Worm (Caenorhabditis elegans): Measurements from ENCODE around the gene bbs-4.

Gene bbs-4

ce11 chrIII:9651871-9652270, 39.9 kb upstream of the bbs-4 start, which contains the start of gene C15H7.3:
Gene C15H7.3, minus strand, starts transcription at chrIII:9651971.
- TF ChIP-seq ceh-44 (GFP tag; IDR thresholded peaks at IDR 0.05), result no peak
- TF ChIP-seq aly-2 (tag; optimal IDR thresholded peaks at IDR 0.05), result no peak
- TF ChIP-seq ceh-20 (GFP tag; IDR thresholded peaks at IDR 0.05), result no peak
- no peak for TF ChIP-seq ama-1 (optimal IDR thresholded peaks at IDR 0.05)
- no peak for TF ChIP-seq R02D3.7 (tag; optimal IDR thresholded peaks at IDR 0.05)
- TF ChIP-seq vab-7 (GFP tag; IDR thresholded peaks at IDR 0.05), result no peak
- TF ChIP-seq ztf-7 (tag; optimal IDR thresholded peaks at IDR 0.05), result no peak
- TF ChIP-seq F10B5.3 (tag; optimal IDR thresholded peaks at IDR 0.05), result no peak
- no peak for TF ChIP-seq lin-29 (GFP tag; IDR thresholded peaks at IDR 0.05)
- no peak for TF ChIP-seq daf-16 (GFP tag; optimal IDR thresholded peaks at IDR 0.05)
- no peak for TF ChIP-seq daf-16 (tag; optimal IDR thresholded peaks at IDR 0.05)
- no peak for TF ChIP-seq unc-62 (GFP tag; optimal IDR thresholded peaks at IDR 0.05 in 1 of 2)
- no peak for TF ChIP-seq unc-62 (tag; optimal IDR thresholded peaks at IDR 0.05)
- no peak for TF ChIP-seq skn-1 (tag; optimal IDR thresholded peaks at IDR 0.05)
- no peak for TF ChIP-seq Y5F2A.4 (GFP tag; optimal IDR thresholded peaks at IDR 0.05)
- TF ChIP-seq zfp-3 (GFP tag; conservative IDR thresholded peaks at IDR 0.05), result no peak
- TF ChIP-seq ZK337.2 (GFP tag; IDR thresholded peaks at IDR 0.05), result no peak
- no peak for TF ChIP-seq egl-43 (GFP tag; IDR thresholded peaks at IDR 0.05)
- no peak for TF ChIP-seq snpc-1.2 (GFP tag; IDR thresholded peaks at IDR 0.05)
- TF ChIP-seq ctbp-1 (GFP tag; IDR thresholded peaks at IDR 0.05), result no peak

ce11 chrIII:9646440-9647021, 34.5 kb upstream of the bbs-4 start:
- TF ChIP-seq F44E2.7 (GFP tag; IDR thresholded peaks at IDR 0.05) (no peak), spr-1 (tag; optimal IDR thresholded peaks at IDR 0.05) (no peak), D1046.2 (GFP tag; IDR thresholded peaks at IDR 0.05) (no peak), ztf-7 (tag; optimal IDR thresholded peaks at IDR 0.05) (no peak), nhr-28 (tag; optimal IDR thresholded peaks at IDR 0.05) (peak; percentile 53), mdl-1 (tag; optimal IDR thresholded peaks at IDR 0.05) (peak in 1 of 2 experiments; percentile 19), egl-27 (tag; optimal IDR thresholded peaks at IDR 0.05) (no peak), unc-39 (tag; optimal IDR thresholded peaks at IDR 0.05) (no peak), hlh-30 (tag; optimal IDR thresholded peaks at IDR 0.05; ENCODE audit: insufficient read depth) (peak; percentile 43), unc-62 (GFP tag; optimal IDR thresholded peaks at IDR 0.05 in 1 of 2) (peak in 1 of 2 experiments; percentile 93), unc-62 (tag; optimal IDR thresholded peaks at IDR 0.05) (no peak), ztf-11 (tag; optimal IDR thresholded peaks at IDR 0.05) (no peak), mxl-3 (GFP tag; optimal IDR thresholded peaks at IDR 0.05) (peak; percentile 34), hlh-11 (tag; optimal IDR thresholded peaks at IDR 0.05) (peak; percentile 21), aha-1 (tag) (peak; percentile 23), Y5F2A.4 (GFP tag; optimal IDR thresholded peaks at IDR 0.05) (no peak)

- TF ChIP-seq pqm-1 (tag; optimal IDR thresholded peaks at IDR 0.05) (no peak), nhr-28 (tag; optimal IDR thresholded peaks at IDR 0.05) (peak; percentile 4)
Observed at ce11 chrIII:9645099-9645498, 33.1 kb upstream of the bbs-4 start.

ce11 chrIII:9642110-9642509, 30.1 kb upstream of the bbs-4 start:
- TF ChIP-seq egl-27 (tag; optimal IDR thresholded peaks at IDR 0.05) (no peak), nhr-48 (tag; optimal IDR thresholded peaks at IDR 0.05) (peak; percentile 29)

ce11 chrIII:9639281-9640050, 27.5 kb upstream of the bbs-4 start:
- TF ChIP-seq nhr-25 (tag; optimal IDR thresholded peaks at IDR 0.05; ENCODE audit: borderline replicate concordance, insufficient read depth), result no peak
- TF ChIP-seq set-16 (GFP tag; IDR thresholded peaks at IDR 0.05), result peak; percentile 85
- peak; percentile 13 for TF ChIP-seq aha-1 (tag)
- no peak for TF ChIP-seq T20F7.1 (GFP tag; optimal IDR thresholded peaks at IDR 0.05)
- TF ChIP-seq rbr-2 (tag; optimal IDR thresholded peaks at IDR 0.05), result no peak

Data from whole organism, L4 larva.